Worm (Caenorhabditis elegans) whole organism, young adult: Measurements from ENCODE around the gene ztf-30.

ENCODE experiments used
- B0035.1 ChIP-seq: sonication (generic microtip); optimal IDR thresholded peaks from 2 replicates; lab custom pipeline; 2016; ENCODE audit warnings: missing genetic modification characterization, mild to moderate bottlenecking, missing compliant biosample characterization, missing genotype, missing genetic modification reagents
- C06A6.2 ChIP-seq: fragments of 200-800 bp; sonication (Bioruptor generic); conservative IDR thresholded peaks from 2 replicates; pipeline ENCODE4 v1.3.6; 2022; ENCODE audit warnings: missing genetic modification characterization, missing compliant biosample characterization
- D2030.7 ChIP-seq: fragments of 200-800 bp; sonication (Bioruptor generic); IDR thresholded peaks from 2 replicates; pipeline ENCODE4 v1.3.6; 2022; ENCODE audit warnings: missing genetic modification reagents, missing genetic modification characterization, missing compliant biosample characterization
- F10E7.11 ChIP-seq: sonication (generic microtip); optimal IDR thresholded peaks from 2 replicates; lab custom pipeline; 2017; ENCODE audit warnings: mild to moderate bottlenecking, missing genetic modification characterization, moderate library complexity, missing compliant biosample characterization
- F37B4.10 ChIP-seq: fragments of 200-800 bp; sonication (Bioruptor generic); IDR thresholded peaks from 2 replicates; pipeline ENCODE4 v1.3.6; 2022; ENCODE audit warnings: missing genetic modification characterization, missing compliant biosample characterization
- F49E8.2 ChIP-seq: sonication (generic microtip); optimal IDR thresholded peaks from 3 replicates; lab custom pipeline; 2017; ENCODE audit warnings: missing genetic modification characterization, mild to moderate bottlenecking, missing compliant biosample characterization, antibody characterized with exemption, moderate library complexity; ENCODE audit not compliant: insufficient read depth
- F55B11.4 ChIP-seq: sonication (generic microtip); optimal IDR thresholded peaks from 2 replicates; lab custom pipeline; 2016; ENCODE audit warnings: missing compliant biosample characterization, missing genetic modification characterization, borderline replicate concordance; ENCODE audit not compliant: insufficient read depth
- F57A8.1 ChIP-seq: fragments of 200-800 bp; sonication (Bioruptor generic); optimal IDR thresholded peaks from 2 replicates; lab custom pipeline; 2018; ENCODE audit warnings: mild to moderate bottlenecking, missing genetic modification characterization, moderate library complexity, missing compliant biosample characterization
- K11D2.4 ChIP-seq: fragments of 200-800 bp; sonication (Bioruptor generic); IDR thresholded peaks from 2 replicates; pipeline ENCODE4 v1.3.6; 2022; ENCODE audit warnings: missing genetic modification reagents, missing genetic modification characterization, missing compliant biosample characterization
- akir-1 ChIP-seq: fragments of 200-800 bp; sonication (Bioruptor generic); optimal IDR thresholded peaks from 2 replicates; lab custom pipeline; 2018; ENCODE audit warnings: mild to moderate bottlenecking, missing genetic modification characterization, moderate library complexity, missing compliant biosample characterization
- ama-1 ChIP-seq, 3 experiments: fragments of 150-350 bp in 1 of 3; sonication (generic microtip) in 2 of 3; optimal IDR thresholded peaks; 2 replicates each; lab custom pipeline; 2014 to 2018; ENCODE audit warnings: missing biosample characterization in 2 of 3, missing genetic modification characterization in 2 of 3, missing genetic modification reagents in 2 of 3
- atf-7 ChIP-seq: sonication (generic microtip); optimal IDR thresholded peaks from 2 replicates; lab custom pipeline; 2017; ENCODE audit warnings: mild to moderate bottlenecking, missing genetic modification characterization, missing compliant biosample characterization
- attf-5 ChIP-seq: fragments of 200-800 bp; sonication (Bioruptor generic); optimal IDR thresholded peaks from 2 replicates; lab custom pipeline; 2018; ENCODE audit warnings: mild to moderate bottlenecking, missing genetic modification characterization, missing compliant biosample characterization
- ccch-3 ChIP-seq: fragments of 200-800 bp; sonication (Bioruptor generic); optimal IDR thresholded peaks from 2 replicates; lab custom pipeline; 2018; ENCODE audit warnings: mild to moderate bottlenecking, missing genetic modification characterization, missing compliant biosample characterization
- cebp-2 ChIP-seq: fragments of 200-800 bp; sonication (Bioruptor generic); IDR thresholded peaks from 2 replicates; pipeline ENCODE4 v1.3.6; 2022; ENCODE audit warnings: missing genetic modification characterization, missing compliant biosample characterization
- ceh-58 ChIP-seq: fragments of 200-800 bp; sonication (Bioruptor generic); IDR thresholded peaks from 2 replicates; pipeline ENCODE4 v1.3.6; 2022; ENCODE audit warnings: missing genetic modification characterization, missing compliant biosample characterization
- ceh-91 ChIP-seq: fragments of 200-800 bp; sonication (Bioruptor generic); IDR thresholded peaks from 2 replicates; pipeline ENCODE4 v1.3.6; 2022; ENCODE audit warnings: missing genetic modification reagents, missing genetic modification characterization, missing compliant biosample characterization
- die-1 ChIP-seq: sonication (generic microtip); optimal IDR thresholded peaks from 2 replicates; lab custom pipeline; 2016; ENCODE audit warnings: missing genotype, mild to moderate bottlenecking, missing genetic modification characterization, missing compliant biosample characterization
- dpl-1 ChIP-seq: fragments of 150-350 bp; optimal IDR thresholded peaks from 2 replicates; lab custom pipeline; 2014; ENCODE audit warnings: missing biosample characterization, missing genetic modification reagents, missing genetic modification characterization
- egl-18 ChIP-seq: fragments of 200-800 bp; sonication (Bioruptor generic); IDR thresholded peaks from 2 replicates; pipeline ENCODE4 v1.3.6; 2022; ENCODE audit warnings: missing genetic modification reagents, missing genetic modification characterization, missing compliant biosample characterization
- egrh-3 ChIP-seq: fragments of 200-800 bp; sonication (Bioruptor generic); IDR thresholded peaks from 2 replicates; pipeline ENCODE4 v1.3.6; 2022; ENCODE audit warnings: missing genetic modification reagents, missing genetic modification characterization, missing compliant biosample characterization
- him-1 ChIP-seq: sonication (generic microtip); optimal IDR thresholded peaks from 2 replicates; lab custom pipeline; 2016; ENCODE audit warnings: missing genotype, missing genetic modification reagents, missing genetic modification characterization, missing compliant biosample characterization
- hlh-26 ChIP-seq: fragments of 200-800 bp; sonication (Bioruptor generic); conservative IDR thresholded peaks from 2 replicates; pipeline ENCODE4 v1.3.6; 2022; ENCODE audit warnings: missing genetic modification reagents, missing genetic modification characterization, missing compliant biosample characterization
- lag-1 ChIP-seq: fragments of 200-800 bp; sonication (Bioruptor generic); IDR thresholded peaks from 2 replicates; pipeline ENCODE4 v1.3.6; 2022; ENCODE audit warnings: missing genetic modification reagents, missing genetic modification characterization, missing compliant biosample characterization
- let-526 ChIP-seq: fragments of 200-800 bp; sonication (Bioruptor generic); IDR thresholded peaks from 2 replicates; pipeline ENCODE4 v1.3.6; 2022; ENCODE audit warnings: missing genetic modification reagents, missing genetic modification characterization, missing compliant biosample characterization
- let-607 ChIP-seq, 2 experiments: fragments of 200-800 bp in 1 of 2; sonication (Bioruptor generic) in 1 of 2; sonication (generic microtip) in 1 of 2; optimal IDR thresholded peaks; 2 replicates each; lab custom pipeline; 2016 to 2018; ENCODE audit warnings: mild to moderate bottlenecking in 2 of 2, missing compliant biosample characterization in 2 of 2, missing genetic modification characterization in 2 of 2, moderate library complexity in 2 of 2, missing genotype in 1 of 2
- madf-10 ChIP-seq: sonication (generic microtip); optimal IDR thresholded peaks from 2 replicates; lab custom pipeline; 2016; ENCODE audit warnings: mild to moderate bottlenecking, missing genetic modification characterization, missing compliant biosample characterization
- mel-28 ChIP-seq: sonication (generic microtip); optimal IDR thresholded peaks from 2 replicates; lab custom pipeline; 2016; ENCODE audit warnings: borderline replicate concordance, mild to moderate bottlenecking, missing genetic modification characterization, missing compliant biosample characterization
- mes-4 ChIP-seq: sonication (generic microtip); optimal IDR thresholded peaks from 2 replicates; lab custom pipeline; 2016; ENCODE audit warnings: missing genotype, missing genetic modification characterization, missing compliant biosample characterization
- nfyb-1 ChIP-seq: fragments of 200-800 bp; sonication (Bioruptor generic); IDR thresholded peaks from 2 replicates; pipeline ENCODE4 v1.3.6; 2022; ENCODE audit warnings: missing genetic modification reagents, missing genetic modification characterization, missing compliant biosample characterization
- pbrm-1 ChIP-seq: fragments of 200-800 bp; sonication (Bioruptor generic); IDR thresholded peaks from 2 replicates; pipeline ENCODE4 v1.3.6; 2022; ENCODE audit warnings: missing genetic modification reagents, missing genetic modification characterization, missing compliant biosample characterization
- snpc-4 ChIP-seq, 5 experiments: fragments of 150-350 bp in 1 of 5; sonication (generic microtip) in 4 of 5; optimal IDR thresholded peaks; 2 replicates each; lab custom pipeline; 2014 to 2018; ENCODE audit warnings: missing genetic modification characterization in 5 of 5, missing biosample characterization in 3 of 5, antibody characterized with exemption in 2 of 5, mild to moderate bottlenecking in 2 of 5, missing compliant biosample characterization in 2 of 5, missing genotype in 2 of 5, moderate library complexity in 2 of 5, missing genetic modification reagents in 1 of 5
- somi-1 ChIP-seq: fragments of 200-800 bp; sonication (Bioruptor generic); optimal IDR thresholded peaks from 2 replicates; lab custom pipeline; 2018; ENCODE audit warnings: mild to moderate bottlenecking, missing genetic modification characterization, missing compliant biosample characterization
- tbp1 ChIP-seq: fragments of 200-800 bp; sonication (Bioruptor generic); optimal IDR thresholded peaks from 2 replicates; lab custom pipeline; 2018; ENCODE audit warnings: mild to moderate bottlenecking, missing genetic modification characterization, missing compliant biosample characterization
- tlf-1 ChIP-seq: fragments of 200-800 bp; sonication (Bioruptor generic); optimal IDR thresholded peaks from 2 replicates; lab custom pipeline; 2018; ENCODE audit warnings: mild to moderate bottlenecking, missing genetic modification characterization, missing compliant biosample characterization
- ztf-18 ChIP-seq: sonication (generic microtip); optimal IDR thresholded peaks from 2 replicates; lab custom pipeline; 2016; ENCODE audit warnings: missing genotype, mild to moderate bottlenecking, missing genetic modification characterization, missing compliant biosample characterization
- ztf-28 ChIP-seq: fragments of 200-800 bp; sonication (Bioruptor generic); IDR thresholded peaks from 2 replicates; pipeline ENCODE4 v1.3.6; 2022; ENCODE audit warnings: missing genetic modification reagents, missing genetic modification characterization, missing compliant biosample characterization
- ztf-3 ChIP-seq: fragments of 200-800 bp; sonication (Bioruptor generic); optimal IDR thresholded peaks from 2 replicates; lab custom pipeline; 2018; ENCODE audit warnings: mild to moderate bottlenecking, missing genetic modification characterization, missing compliant biosample characterization

Gene ztf-30

ce11 chrIII:8589195-8589594 lies 8.5 kb downstream of the ztf-30 start, which contains the start of gene fip-3:
fip-3 (minus strand) TSS chrIII:8589488.
- no peak for TF ChIP-seq F37B4.10 (GFP tag; lab: Robert Waterston, UW)
- no peak for TF ChIP-seq him-1 (tag; lab: Kevin White, UChicago)
- no peak for TF ChIP-seq let-526
- no peak for TF ChIP-seq D2030.7 (GFP tag; lab: Robert Waterston, UW)
- TF ChIP-seq egl-18 = no peak
- no peak for TF ChIP-seq B0035.1
- TF ChIP-seq dpl-1 = no peak
- no peak for TF ChIP-seq cebp-2
- TF ChIP-seq mes-4 = no peak
- no peak for TF ChIP-seq nfyb-1 (GFP tag; lab: Robert Waterston, UW)

ce11 chrIII:8588592-8589153 lies 9.0 kb downstream of the ztf-30 start, which contains the start of gene glr-1:
glr-1 (minus strand) TSS chrIII:8588642.
- no peak for TF ChIP-seq tlf-1 (GFP tag; lab: Kevin White, UChicago)
- 0 out of 2 replicates have a peak, but pooled peaks have one; percentile 17 for TF ChIP-seq lag-1 (GFP tag; lab: Robert Waterston, UW)

ce11 chrIII:8580802-8581201 lies 16.9 kb downstream of the ztf-30 start, which contains the start of gene doxa-1:
doxa-1 (plus strand) TSS chrIII:8581102.
- no peak for TF ChIP-seq madf-10
- TF ChIP-seq egrh-3 = no peak
- TF ChIP-seq K11D2.4 (GFP tag; lab: Robert Waterston, UW) = no peak
- no peak for TF ChIP-seq attf-5 (GFP tag; lab: Kevin White, UChicago)
- TF ChIP-seq pbrm-1 (GFP tag; lab: Robert Waterston, UW) = no peak
- no peak for TF ChIP-seq F49E8.2 (tag; lab: Kevin White, UChicago)
- no peak for TF ChIP-seq F55B11.4 (tag; lab: Kevin White, UChicago)
- TF ChIP-seq F10E7.11 (tag; lab: Kevin White, UChicago) = no peak
- TF ChIP-seq ztf-28 (GFP tag; lab: Robert Waterston, UW) = no peak
- no peak for TF ChIP-seq ceh-91 (GFP tag; lab: Robert Waterston, UW)
- no peak for TF ChIP-seq ceh-58
- TF ChIP-seq let-607 (tag; optimal IDR thresholded peaks at IDR 0.05; lab: Kevin White, UChicago) = no peak
- no peak for TF ChIP-seq ztf-3 (GFP tag; lab: Kevin White, UChicago)
- TF ChIP-seq snpc-4 (GFP tag; optimal IDR thresholded peaks at IDR 0.05; lab: Kevin White, UChicago) = no peak
- no peak for TF ChIP-seq snpc-4 (tag; optimal IDR thresholded peaks at IDR 0.05; lab: Kevin White, UChicago)
- TF ChIP-seq atf-7 (tag; lab: Kevin White, UChicago) = no peak
- TF ChIP-seq somi-1 (GFP tag; lab: Kevin White, UChicago) = no peak
- no peak for TF ChIP-seq ztf-18 (tag; lab: Kevin White, UChicago)
- no peak for TF ChIP-seq akir-1
- TF ChIP-seq F57A8.1 (GFP tag; lab: Kevin White, UChicago) = no peak

- TF ChIP-seq ama-1 (optimal IDR thresholded peaks at IDR 0.05; lab: Kevin White, UChicago) = no peak
- no peak for TF ChIP-seq ama-1 (GFP tag; optimal IDR thresholded peaks at IDR 0.05; lab: Kevin White, UChicago)
- TF ChIP-seq mes-4 = no peak
- TF ChIP-seq ccch-3 (GFP tag; lab: Kevin White, UChicago) = no peak
- TF ChIP-seq die-1 (tag; lab: Kevin White, UChicago) = no peak
- TF ChIP-seq C06A6.2 = no peak
- no peak for TF ChIP-seq tbp1
- no peak for TF ChIP-seq hlh-26 (GFP tag; lab: Robert Waterston, UW)
- no peak for TF ChIP-seq mel-28 (tag; lab: Kevin White, UChicago)
- TF ChIP-seq, all 124 proteins: peak for 0
These were observed 18.3 kb downstream of the ztf-30 start for ce11 chrIII:8579367-8579766.
